Fruit fly (Drosophila melanogaster) Kc167 (cell line): ENCODE data around the gene mAChR-B.

Source experiments
- insv ChIP-seq: fragments of >200 bp; optimal IDR thresholded peaks from 3 replicates; lab custom pipeline; 2018; ENCODE audit warnings: missing external identifiers
- psq ChIP-seq: fragments of >200 bp; optimal IDR thresholded peaks from 2 replicates; lab custom pipeline; 2017; ENCODE audit warnings: missing external identifiers

dm6 chr3R:8037896-8038295 is 21.2 kb upstream of the mAChR-B start:
- TF ChIP-seq insv (lab: Kevin White, UChicago): no peak
- no peak for TF ChIP-seq psq (lab: Kevin White, UChicago)
